Fruit fly (Drosophila melanogaster) whole organism, adult: ENCODE results near the gene CG14384.

Experiments used
- CG11617 ChIP-seq: fragments of 200-800 bp; sonication (Bioruptor generic); optimal IDR thresholded peaks from 2 replicates; lab custom pipeline; 2017; ENCODE audit warnings: mild to moderate bottlenecking, missing biosample characterization, missing genetic modification reagents, missing genetic modification characterization
- CG12768 ChIP-seq: fragments of 200-800 bp; sonication (Bioruptor generic); optimal IDR thresholded peaks from 2 replicates; lab custom pipeline; 2017; ENCODE audit warnings: missing biosample characterization, missing genetic modification characterization, mild to moderate bottlenecking, moderate library complexity, missing genetic modification reagents
- CG14711 ChIP-seq: fragments of 200-800 bp; sonication (Bioruptor generic); optimal IDR thresholded peaks from 2 replicates; lab custom pipeline; 2018; ENCODE audit warnings: missing biosample characterization, mild to moderate bottlenecking, missing genetic modification characterization, moderate library complexity
- CG1620 ChIP-seq: fragments of 200-800 bp; sonication (Bioruptor generic); optimal IDR thresholded peaks from 2 replicates; lab custom pipeline; 2016; ENCODE audit warnings: missing biosample characterization, missing genetic modification characterization
- CG33017 ChIP-seq: fragments of 200-800 bp; sonication (Bioruptor generic); optimal IDR thresholded peaks from 2 replicates; lab custom pipeline; 2018; ENCODE audit warnings: missing biosample characterization, mild to moderate bottlenecking, missing genetic modification characterization, moderate library complexity
- CG5204 ChIP-seq: fragments of 200-800 bp; sonication (Bioruptor generic); optimal IDR thresholded peaks from 2 replicates; lab custom pipeline; 2016; ENCODE audit warnings: missing biosample characterization, missing genetic modification characterization
- CG7045 ChIP-seq: fragments of 200-800 bp; sonication (Bioruptor generic); optimal IDR thresholded peaks from 2 replicates; lab custom pipeline; 2017; ENCODE audit warnings: missing biosample characterization, mild to moderate bottlenecking, missing genetic modification characterization
- CG7101 ChIP-seq: fragments of 200-800 bp; sonication (Bioruptor generic); optimal IDR thresholded peaks from 2 replicates; lab custom pipeline; 2018; ENCODE audit warnings: missing biosample characterization, mild to moderate bottlenecking, missing genetic modification characterization, moderate library complexity
- Clk ChIP-seq: fragments of 200-800 bp; sonication (Bioruptor generic); optimal IDR thresholded peaks from 2 replicates; lab custom pipeline; 2017; ENCODE audit warnings: missing biosample characterization, missing genetic modification characterization
- Crg-1 ChIP-seq: fragments of 200-800 bp; sonication (Bioruptor generic); optimal IDR thresholded peaks from 2 replicates; lab custom pipeline; 2016; ENCODE audit warnings: missing biosample characterization, missing genetic modification characterization
- Hr96 ChIP-seq: fragments of 200-800 bp; sonication (Bioruptor generic); optimal IDR thresholded peaks from 2 replicates; lab custom pipeline; 2016; ENCODE audit warnings: missing biosample characterization, missing genetic modification characterization
- Mnt ChIP-seq: fragments of 200-800 bp; sonication (Bioruptor generic); optimal IDR thresholded peaks from 2 replicates; lab custom pipeline; 2016; ENCODE audit warnings: missing biosample characterization, mild to moderate bottlenecking, missing genetic modification characterization
- bab1 ChIP-seq: fragments of 200-800 bp; sonication (Bioruptor generic); optimal IDR thresholded peaks from 3 replicates; lab custom pipeline; 2019; ENCODE audit warnings: missing biosample characterization, mild to moderate bottlenecking, missing genetic modification characterization, moderate library complexity
- cic ChIP-seq: fragments of 200-800 bp; sonication (Bioruptor generic); optimal IDR thresholded peaks from 2 replicates; lab custom pipeline; 2017; ENCODE audit warnings: missing biosample characterization, mild to moderate bottlenecking, missing genetic modification characterization, moderate library complexity
- cnc ChIP-seq, 2 experiments: fragments of >200 bp; optimal IDR thresholded peaks; 2 replicates each; lab custom pipeline; 2017
- kay ChIP-seq: fragments of 200-800 bp; sonication (Bioruptor generic); peaks from one replicate; lab custom pipeline; 2016; ENCODE audit warnings: missing biosample characterization, missing genetic modification characterization, borderline replicate concordance
- ovo ChIP-seq: fragments of 200-800 bp; sonication (Bioruptor generic); optimal IDR thresholded peaks from 2 replicates; lab custom pipeline; 2016; ENCODE audit warnings: missing biosample characterization, missing genetic modification characterization
- pad ChIP-seq: fragments of 200-800 bp; sonication (Bioruptor generic); optimal IDR thresholded peaks from 3 replicates; lab custom pipeline; 2017; ENCODE audit warnings: missing biosample characterization, missing genetic modification characterization, mild to moderate bottlenecking, moderate library complexity, missing genetic modification reagents
- tj ChIP-seq: fragments of 200-800 bp; sonication (Bioruptor generic); optimal IDR thresholded peaks from 3 replicates; lab custom pipeline; 2017; ENCODE audit warnings: missing biosample characterization, mild to moderate bottlenecking, missing genetic modification characterization, moderate library complexity
- toe ChIP-seq: fragments of 200-800 bp; sonication (Bioruptor generic); optimal IDR thresholded peaks from 2 replicates; lab custom pipeline; 2016; ENCODE audit warnings: missing biosample characterization, missing genetic modification characterization

Gene CG14384

dm6 chr3R:12995522-12995921, 28.0 kb upstream of the CG14384 start, which contains the start of gene CG7488:
CG7488 (plus strand) TSS chr3R:12995620.
- TF ChIP-seq CG5204 (GFP tag; lab: Kevin White, UChicago) (no peak), bab1 (GFP tag; lab: Kevin White, UChicago) (peak; percentile 44)

- TF ChIP-seq CG12768 (no peak), bab1 (GFP tag; lab: Kevin White, UChicago) (no peak), cic (GFP tag; lab: Kevin White, UChicago) (no peak), Hr96 (GFP tag; lab: Kevin White, UChicago) (no peak), pad (no peak), CG33017 (tag; lab: Kevin White, UChicago) (no peak), cnc (optimal IDR thresholded peaks at IDR 0.05; lab: Kevin White, UChicago) (no peak), CG7101 (tag; lab: Kevin White, UChicago) (no peak), ovo (GFP tag; lab: Kevin White, UChicago) (no peak), CG5204 (GFP tag; lab: Kevin White, UChicago) (no peak), Mnt (no peak), tj (GFP tag; lab: Kevin White, UChicago) (no peak), toe (GFP tag; lab: Kevin White, UChicago) (no peak), CG11617 (GFP tag; lab: Kevin White, UChicago) (no peak), Crg-1 (GFP tag; lab: Kevin White, UChicago) (no peak), kay (GFP tag; lab: Kevin White, UChicago) (no peak), CG14711 (tag; lab: Kevin White, UChicago) (no peak), CG7045 (GFP tag; lab: Kevin White, UChicago) (no peak)
Measured at dm6 chr3R:12995047-12995446, 27.5 kb upstream of the CG14384 start, which contains the start of gene yellow-f2. yellow-f2 (minus strand) TSS chr3R:12995147.

- TF ChIP-seq CG1620, result no peak
- no peak for TF ChIP-seq cnc (optimal IDR thresholded peaks at IDR 0.05; lab: Kevin White, UChicago)
- TF ChIP-seq tj (GFP tag; lab: Kevin White, UChicago), result no peak
- TF ChIP-seq Clk, result no peak
- TF ChIP-seq cic (GFP tag; lab: Kevin White, UChicago), result no peak
- TF ChIP-seq CG7101 (tag; lab: Kevin White, UChicago), result no peak
- no peak for TF ChIP-seq ovo (GFP tag; lab: Kevin White, UChicago)
- no peak for TF ChIP-seq toe (GFP tag; lab: Kevin White, UChicago)
- no peak for TF ChIP-seq Hr96 (GFP tag; lab: Kevin White, UChicago)
- TF ChIP-seq CG7045 (GFP tag; lab: Kevin White, UChicago), result no peak
- TF ChIP-seq CG12768, result no peak
- TF ChIP-seq Mnt, result no peak
- TF ChIP-seq CG14711 (tag; lab: Kevin White, UChicago), result no peak
- no peak for TF ChIP-seq CG33017 (tag; lab: Kevin White, UChicago)
- TF ChIP-seq Crg-1 (GFP tag; lab: Kevin White, UChicago), result no peak
- TF ChIP-seq CG11617 (GFP tag; lab: Kevin White, UChicago), result no peak
- TF ChIP-seq pad, result no peak
- TF ChIP-seq bab1 (GFP tag; lab: Kevin White, UChicago), result no peak
- no peak for TF ChIP-seq CG5204 (GFP tag; lab: Kevin White, UChicago)
- no peak for TF ChIP-seq kay (GFP tag; lab: Kevin White, UChicago)
Measured at dm6 chr3R:12993018-12993417, 25.5 kb upstream of the CG14384 start, which contains the start of gene yellow-f. yellow-f (minus strand) TSS chr3R:12993201.

- no peak for TF ChIP-seq bab1 (GFP tag; lab: Kevin White, UChicago)
- no peak for TF ChIP-seq Mnt
- no peak for TF ChIP-seq Clk
- TF ChIP-seq CG5204 (GFP tag; lab: Kevin White, UChicago), result no peak
- no peak for TF ChIP-seq CG1620
- TF ChIP-seq CG11617 (GFP tag; lab: Kevin White, UChicago), result no peak
- no peak for TF ChIP-seq CG33017 (tag; lab: Kevin White, UChicago)
- no peak for TF ChIP-seq tj (GFP tag; lab: Kevin White, UChicago)
- no peak for TF ChIP-seq pad
- TF ChIP-seq kay (GFP tag; lab: Kevin White, UChicago), result no peak
- no peak for TF ChIP-seq Hr96 (GFP tag; lab: Kevin White, UChicago)
- TF ChIP-seq CG12768, result no peak
- TF ChIP-seq cnc (optimal IDR thresholded peaks at IDR 0.05; lab: Kevin White, UChicago), result no peak
- no peak for TF ChIP-seq CG14711 (tag; lab: Kevin White, UChicago)
- TF ChIP-seq cic (GFP tag; lab: Kevin White, UChicago), result no peak
- TF ChIP-seq Crg-1 (GFP tag; lab: Kevin White, UChicago), result no peak
- no peak for TF ChIP-seq toe (GFP tag; lab: Kevin White, UChicago)
- TF ChIP-seq CG7101 (tag; lab: Kevin White, UChicago), result no peak
- no peak for TF ChIP-seq ovo (GFP tag; lab: Kevin White, UChicago)
Measured at dm6 chr3R:12988411-12988810, 20.9 kb upstream of the CG14384 start, which contains the start of gene CG14383. CG14383 (minus strand) TSS chr3R:12988511.

dm6 chr3R:12985828-12986530, 18.5 kb upstream of the CG14384 start, which contains the start of gene CG31342:
CG31342 (plus strand) TSS chr3R:12986041.
- TF ChIP-seq CG12768 (no peak), CG7101 (tag; lab: Kevin White, UChicago) (peak; percentile 59), CG11617 (GFP tag; lab: Kevin White, UChicago) (peak; percentile 34), CG1620 (no peak), Mnt (no peak), CG7045 (GFP tag; lab: Kevin White, UChicago) (peak; percentile 40), tj (GFP tag; lab: Kevin White, UChicago) (peak; percentile 5), CG33017 (tag; lab: Kevin White, UChicago) (peak; percentile 50), bab1 (GFP tag; lab: Kevin White, UChicago) (peak; percentile 70), CG14711 (tag; lab: Kevin White, UChicago) (peak; percentile 59)
